Fruit fly (Drosophila melanogaster): ENCODE data around the gene Rcd7.

- TF ChIP-seq CTCF (optimal IDR thresholded peaks at IDR 0.05) (no peak), CG8478 (optimal IDR thresholded peaks at IDR 0.05) (no peak)
Measured at dm6 chr3L:19544105-19544504, 805 bp upstream of the Rcd7 start, which contains the start of the genes CG46434 and Dred.

Measured in S2 (cell line).